Fruit fly (Drosophila melanogaster) whole organism, wandering third instar larva: ENCODE results near the gene psh.

ENCODE experiments used
- Abd-B ChIP-seq: fragments of >200 bp; optimal IDR thresholded peaks from 2 replicates; lab custom pipeline; 2017; ENCODE audit warnings: missing biosample characterization, missing genetic modification characterization
- CrebA ChIP-seq: fragments of 200-800 bp; sonication (Bioruptor generic); optimal IDR thresholded peaks from 2 replicates; lab custom pipeline; 2016; ENCODE audit warnings: missing biosample characterization, mild to moderate bottlenecking, missing genetic modification characterization, borderline replicate concordance
- Dfd ChIP-seq: fragments of >200 bp; optimal IDR thresholded peaks from 2 replicates; lab custom pipeline; 2017; ENCODE audit warnings: missing biosample characterization, missing genetic modification characterization
- Dif ChIP-seq: fragments of 200-275, 200-300 bp; sonication (Bioruptor generic); optimal IDR thresholded peaks from 2 replicates; lab custom pipeline; 2018; ENCODE audit warnings: missing biosample characterization, missing genetic modification characterization; ENCODE audit not compliant: partially characterized antibody
- GATAd ChIP-seq: sonication (Bioruptor generic); optimal IDR thresholded peaks from 2 replicates; lab custom pipeline; 2016; ENCODE audit warnings: missing biosample characterization, missing genetic modification characterization
- HLH106 ChIP-seq: fragments of 200-800 bp; optimal IDR thresholded peaks from 3 replicates; lab custom pipeline; 2019; ENCODE audit warnings: missing biosample characterization, mild to moderate bottlenecking, missing genetic modification characterization, moderate library complexity
- Hr78 ChIP-seq: fragments of >200 bp; optimal IDR thresholded peaks from 2 replicates; lab custom pipeline; 2017; ENCODE audit warnings: missing biosample characterization, missing genetic modification characterization
- Hr83 ChIP-seq: fragments of 200-300 bp; sonication (Bioruptor generic); optimal IDR thresholded peaks from 2 replicates; lab custom pipeline; 2016; ENCODE audit warnings: missing biosample characterization, mild to moderate bottlenecking, missing genetic modification characterization, moderate library complexity; ENCODE audit not compliant: poor library complexity, severe bottlenecking
- Jra ChIP-seq: sonication (Bioruptor generic); optimal IDR thresholded peaks from 2 replicates; lab custom pipeline; 2016; ENCODE audit warnings: missing biosample characterization, missing genetic modification characterization
- Mio ChIP-seq: sonication (Bioruptor generic); optimal IDR thresholded peaks from 2 replicates; lab custom pipeline; 2016; ENCODE audit warnings: missing biosample characterization, missing genetic modification characterization
- N ChIP-seq: fragments of >200 bp; optimal IDR thresholded peaks from 2 replicates; lab custom pipeline; 2018; ENCODE audit warnings: missing biosample characterization, missing external identifiers, missing genetic modification characterization
- OdsH ChIP-seq: fragments of 200-800 bp; sonication (Bioruptor generic); optimal IDR thresholded peaks from 2 replicates; lab custom pipeline; 2016; ENCODE audit warnings: missing biosample characterization, mild to moderate bottlenecking, missing genetic modification characterization
- Rel ChIP-seq, 2 experiments: fragments of 200-800 bp; sonication (Bioruptor generic) in 1 of 2; optimal IDR thresholded peaks; 2 replicates in 1 of 2; 3 replicates in 1 of 2; lab custom pipeline; 2016 to 2019; ENCODE audit warnings: mild to moderate bottlenecking in 2 of 2, missing biosample characterization in 2 of 2, missing genetic modification characterization in 2 of 2, moderate library complexity in 1 of 2
- Sp1 ChIP-seq: fragments of 200-800 bp; sonication (Bioruptor generic); optimal IDR thresholded peaks from 3 replicates; lab custom pipeline; 2019; ENCODE audit warnings: missing biosample characterization, mild to moderate bottlenecking, missing genetic modification characterization, moderate library complexity
- Vsx2 ChIP-seq: fragments of 200-300, 225-300 bp; sonication (Bioruptor generic); optimal IDR thresholded peaks from 2 replicates; lab custom pipeline; 2018; ENCODE audit warnings: missing biosample characterization, missing genetic modification characterization; ENCODE audit not compliant: partially characterized antibody
- br ChIP-seq: fragments of 200-800 bp; sonication (Bioruptor generic); optimal IDR thresholded peaks from 2 replicates; lab custom pipeline; 2016; ENCODE audit warnings: missing biosample characterization, missing genetic modification characterization
- dl ChIP-seq, 2 experiments: fragments of 175-275, 200-275 bp in 1 of 2; fragments of 200-275 bp in 1 of 2; sonication (Bioruptor generic); optimal IDR thresholded peaks; lab custom pipeline; 2018; ENCODE audit warnings: mild to moderate bottlenecking in 2 of 2, missing biosample characterization in 2 of 2, missing genetic modification characterization in 2 of 2, moderate library complexity in 2 of 2; ENCODE audit not compliant: partially characterized antibody in 2 of 2, insufficient read depth in 1 of 2
- dsf ChIP-seq: sonication (Bioruptor generic); optimal IDR thresholded peaks from 2 replicates; lab custom pipeline; 2016; ENCODE audit warnings: missing biosample characterization, missing genetic modification characterization, borderline replicate concordance
- ey ChIP-seq: fragments of 200-800 bp; sonication (Bioruptor generic); optimal IDR thresholded peaks from 2 replicates; lab custom pipeline; 2016; ENCODE audit warnings: missing biosample characterization, missing genetic modification characterization
- foxo ChIP-seq, 2 experiments: fragments of 200-800 bp; sonication (Bioruptor generic); optimal IDR thresholded peaks; 2 replicates in 1 of 2; 3 replicates in 1 of 2; lab custom pipeline; 2016 to 2017; ENCODE audit warnings: missing biosample characterization in 2 of 2, missing genetic modification characterization in 2 of 2
- fru ChIP-seq: fragments of 200-800 bp; sonication (Bioruptor generic); optimal IDR thresholded peaks from 3 replicates; lab custom pipeline; 2016; ENCODE audit warnings: missing biosample characterization, mild to moderate bottlenecking, missing genetic modification characterization
- h ChIP-seq: fragments of 200-800 bp; sonication (Bioruptor generic); optimal IDR thresholded peaks from 3 replicates; lab custom pipeline; 2016; ENCODE audit warnings: missing biosample characterization, mild to moderate bottlenecking, missing genetic modification characterization
- lola ChIP-seq: fragments of >200 bp; optimal IDR thresholded peaks from 2 replicates; lab custom pipeline; 2017; ENCODE audit warnings: missing biosample characterization, missing genetic modification characterization
- pan ChIP-seq: fragments of >200 bp; optimal IDR thresholded peaks from 2 replicates; lab custom pipeline; 2017
- psq ChIP-seq: fragments of 200-800 bp; sonication (Bioruptor generic); optimal IDR thresholded peaks from 3 replicates; lab custom pipeline; 2017; ENCODE audit warnings: missing biosample characterization, mild to moderate bottlenecking, missing genetic modification characterization, moderate library complexity
- rgr ChIP-seq: fragments of 200-800 bp; sonication (Bioruptor generic); optimal IDR thresholded peaks from 3 replicates; lab custom pipeline; 2016; ENCODE audit warnings: missing biosample characterization, mild to moderate bottlenecking, missing genetic modification characterization
- sage ChIP-seq: fragments of 200-800 bp; sonication (Bioruptor generic); optimal IDR thresholded peaks from 2 replicates; lab custom pipeline; 2016; ENCODE audit warnings: missing biosample characterization, mild to moderate bottlenecking, missing genetic modification characterization
- sv ChIP-seq: fragments of 200-800 bp; sonication (Bioruptor generic); optimal IDR thresholded peaks from 3 replicates; lab custom pipeline; 2016; ENCODE audit warnings: missing biosample characterization, missing genetic modification characterization
- usp ChIP-seq: fragments of >200 bp; optimal IDR thresholded peaks from 2 replicates; lab custom pipeline; 2017; ENCODE audit warnings: missing biosample characterization, missing genetic modification characterization
- woc ChIP-seq: sonication (Bioruptor generic); optimal IDR thresholded peaks from 2 replicates; lab custom pipeline; 2016; ENCODE audit warnings: missing biosample characterization, mild to moderate bottlenecking, missing genetic modification characterization

psh gene

DNA sequence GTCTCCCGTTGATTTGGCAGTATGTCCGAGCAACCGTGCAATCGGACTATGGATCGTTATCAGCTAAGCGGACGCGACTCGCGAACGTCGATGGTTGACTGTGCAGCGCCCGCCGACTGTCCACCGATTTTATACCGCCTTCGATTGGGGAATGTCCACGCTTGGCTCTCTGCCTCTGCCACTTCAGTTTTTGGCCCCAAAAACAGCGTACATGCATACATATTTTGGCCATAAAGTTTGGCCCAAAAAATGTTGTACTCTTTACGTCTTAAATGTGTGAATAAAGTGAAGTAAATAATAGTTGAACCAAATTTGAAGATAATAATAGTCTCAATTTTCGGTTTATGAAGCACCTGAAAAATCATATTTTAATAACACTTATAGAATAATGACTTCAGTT is 46.2 kb downstream of the psh start, which contains the start of gene CG32548:
CG32548 (minus strand) TSS at position 101 of the 400 bp plus-strand sequence.
- TF ChIP-seq pan (lab: Kevin White, UChicago) (no peak), woc (GFP tag; lab: Kevin White, UChicago) (no peak), sage (GFP tag; lab: Kevin White, UChicago) (no peak), fru (no peak), CrebA (no peak), dsf (no peak)

DNA sequence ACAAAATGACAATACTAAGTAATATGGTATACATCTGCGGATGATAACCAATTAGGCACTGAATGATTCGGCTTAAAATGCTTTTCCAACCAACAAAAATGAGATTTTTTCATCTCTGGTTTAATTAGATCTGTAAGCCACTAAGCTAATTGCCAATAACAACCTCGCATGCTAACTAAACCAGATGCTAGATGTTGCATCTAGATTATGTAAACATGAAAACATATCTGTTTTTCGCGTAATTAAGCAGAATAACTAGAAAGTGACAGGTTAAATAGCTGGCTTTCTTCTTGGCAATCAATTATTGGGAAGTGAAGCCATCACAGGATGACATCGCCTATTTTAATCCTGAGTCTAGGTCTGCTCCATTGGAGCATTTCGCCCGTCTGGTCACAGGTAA is 47.4 kb downstream of the psh start, which contains the start of gene CG43841:
CG43841 (plus strand) TSS at position 301 of the 400 bp plus-strand sequence.
- no peak for TF ChIP-seq dl (GFP tag; optimal IDR thresholded peaks at IDR 0.05; lab: Kevin White, UChicago; ENCODE audit: insufficient read depth in 1 of 2, partially characterized antibody in 2 of 2)
- TF ChIP-seq Jra (GFP tag; lab: Kevin White, UChicago), result no peak
- no peak for TF ChIP-seq Sp1
- no peak for TF ChIP-seq h
- TF ChIP-seq Mio, result no peak
- TF ChIP-seq fru, result no peak
- no peak for TF ChIP-seq Abd-B
- TF ChIP-seq rgr, result no peak
- TF ChIP-seq Hr78 (GFP tag; lab: Kevin White, UChicago), result no peak
- no peak for TF ChIP-seq psq (GFP tag; lab: Kevin White, UChicago)
- no peak for TF ChIP-seq pan (lab: Kevin White, UChicago)
- no peak for TF ChIP-seq sv (GFP tag; lab: Kevin White, UChicago)
- TF ChIP-seq OdsH (GFP tag; lab: Kevin White, UChicago), result no peak

dm6 chrX:18438568-18438967 is 48.2 kb downstream of the psh start, which contains the start of gene CG32551:
CG32551 (plus strand) TSS chrX:18438868.
- TF ChIP-seq Dfd (GFP tag; lab: Kevin White, UChicago) (no peak), usp (GFP tag; lab: Kevin White, UChicago) (no peak)
- TF ChIP-seq, all 38 proteins: peak for 0

dm6 chrX:18437190-18437589 is 49.5 kb downstream of the psh start, which contains the start of gene CG6290:
CG6290 (plus strand) TSS chrX:18437490.
- no peak for TF ChIP-seq Vsx2
- TF ChIP-seq GATAd (GFP tag; lab: Kevin White, UChicago), result no peak
- no peak for TF ChIP-seq Sp1
- TF ChIP-seq Hr83 (GFP tag; lab: Kevin White, UChicago), result no peak
- no peak for TF ChIP-seq Hr78 (GFP tag; lab: Kevin White, UChicago)
- no peak for TF ChIP-seq dsf
- no peak for TF ChIP-seq br (GFP tag; lab: Kevin White, UChicago)
- TF ChIP-seq ey (GFP tag; lab: Kevin White, UChicago), result no peak
- TF ChIP-seq lola, result no peak
- TF ChIP-seq usp (GFP tag; lab: Kevin White, UChicago), result no peak
- no peak for TF ChIP-seq N
- TF ChIP-seq rgr, result no peak
- no peak for TF ChIP-seq sv (GFP tag; lab: Kevin White, UChicago)
- TF ChIP-seq psq (GFP tag; lab: Kevin White, UChicago), result no peak
- no peak for TF ChIP-seq foxo (GFP tag; optimal IDR thresholded peaks at IDR 0.05; lab: Kevin White, UChicago)
- no peak for TF ChIP-seq pan (lab: Kevin White, UChicago)
- no peak for TF ChIP-seq Dif (GFP tag; lab: Kevin White, UChicago)
- no peak for TF ChIP-seq Rel (GFP tag; optimal IDR thresholded peaks at IDR 0.05; lab: Kevin White, UChicago)
- TF ChIP-seq Rel (tag; optimal IDR thresholded peaks at IDR 0.05; lab: Kevin White, UChicago), result no peak
- TF ChIP-seq HLH106, result no peak
- TF ChIP-seq, all 38 proteins: peak for 0
